Worm (Caenorhabditis elegans) whole organism, mixed stage, embryonic: Measurements from ENCODE around the gene Y49F6C.6.

Experiments used
- M03D4.4 ChIP-seq: sonication (generic microtip); optimal IDR thresholded peaks from 2 replicates; lab custom pipeline; 2017; ENCODE audit warnings: mild to moderate bottlenecking, missing genetic modification characterization, missing compliant biosample characterization
- blmp-1 ChIP-seq: fragments of 150-350 bp; optimal IDR thresholded peaks from 2 replicates; lab custom pipeline; 2014; ENCODE audit warnings: missing biosample characterization, missing genetic modification characterization
- ceh-39 ChIP-seq: fragments of 150-350 bp; optimal IDR thresholded peaks from 2 replicates; lab custom pipeline; 2014; ENCODE audit warnings: missing biosample characterization, missing genetic modification characterization
- ceh-43 ChIP-seq: fragments of 200-800 bp; sonication (Bioruptor generic); optimal IDR thresholded peaks from 2 replicates; lab custom pipeline; 2018; ENCODE audit warnings: mild to moderate bottlenecking, missing genetic modification characterization, moderate library complexity, missing compliant biosample characterization
- ces-1 ChIP-seq: fragments of 150-350 bp; optimal IDR thresholded peaks from 2 replicates; lab custom pipeline; 2014; ENCODE audit warnings: missing biosample characterization, missing genetic modification reagents, missing genetic modification characterization
- cnd-1 ChIP-seq: fragments of 200-800 bp; sonication (Bioruptor generic); optimal IDR thresholded peaks from 2 replicates; lab custom pipeline; 2018; ENCODE audit warnings: mild to moderate bottlenecking, missing genetic modification characterization, missing compliant biosample characterization
- drap-1 ChIP-seq: fragments of 200-800 bp; sonication (Bioruptor generic); optimal IDR thresholded peaks from 3 replicates; lab custom pipeline; 2018; ENCODE audit warnings: mild to moderate bottlenecking, missing genetic modification characterization, missing compliant biosample characterization
- elt-3 ChIP-seq: fragments of 150-350 bp; optimal IDR thresholded peaks from 2 replicates; lab custom pipeline; 2014; ENCODE audit warnings: missing biosample characterization, missing genetic modification characterization
- flh-1 ChIP-seq: fragments of 200-800 bp; sonication (Bioruptor generic); optimal IDR thresholded peaks from 2 replicates; lab custom pipeline; 2018; ENCODE audit warnings: mild to moderate bottlenecking, missing genetic modification characterization, moderate library complexity, missing compliant biosample characterization
- ham-2 ChIP-seq: fragments of 200-800 bp; sonication (Bioruptor generic); optimal IDR thresholded peaks from 2 replicates; lab custom pipeline; 2018; ENCODE audit warnings: mild to moderate bottlenecking, missing genetic modification characterization, missing compliant biosample characterization
- hlh-1 ChIP-seq: fragments of 150-350 bp; optimal IDR thresholded peaks from 2 replicates; lab custom pipeline; 2014; ENCODE audit warnings: missing biosample characterization, missing genetic modification reagents, missing genetic modification characterization
- lin-32 ChIP-seq: fragments of 200-800 bp; sonication (Bioruptor generic); optimal IDR thresholded peaks from 2 replicates; lab custom pipeline; 2018; ENCODE audit warnings: mild to moderate bottlenecking, missing genetic modification characterization, missing compliant biosample characterization
- lsy-2 ChIP-seq: fragments of 150-350 bp; optimal IDR thresholded peaks from 2 replicates; lab custom pipeline; 2014; ENCODE audit warnings: missing biosample characterization, missing genetic modification characterization
- mab-5 ChIP-seq: fragments of 150-350 bp; optimal IDR thresholded peaks from 2 replicates; lab custom pipeline; 2014; ENCODE audit warnings: missing biosample characterization, missing genetic modification characterization
- mep-1 ChIP-seq: fragments of 150-350 bp; optimal IDR thresholded peaks from 2 replicates; lab custom pipeline; 2017; ENCODE audit warnings: missing biosample characterization, missing genetic modification reagents, missing genetic modification characterization, inconsistent platforms
- mls-2 ChIP-seq: sonication (generic microtip); optimal IDR thresholded peaks from 2 replicates; lab custom pipeline; 2016; ENCODE audit warnings: mild to moderate bottlenecking, missing genetic modification characterization, moderate library complexity, missing compliant biosample characterization
- nhr-2 ChIP-seq: fragments of 150-350 bp; optimal IDR thresholded peaks from 2 replicates; lab custom pipeline; 2014; ENCODE audit warnings: missing biosample characterization, missing genetic modification characterization
- nhr-237 ChIP-seq: fragments of 150-350 bp; optimal IDR thresholded peaks from 2 replicates; lab custom pipeline; 2014; ENCODE audit warnings: missing biosample characterization, missing genetic modification characterization
- nhr-28 ChIP-seq: fragments of 150-350 bp; optimal IDR thresholded peaks from 2 replicates; lab custom pipeline; 2014; ENCODE audit warnings: missing biosample characterization, missing genetic modification characterization
- nhr-76 ChIP-seq: sonication (generic microtip); optimal IDR thresholded peaks from 2 replicates; lab custom pipeline; 2017; ENCODE audit warnings: missing biosample characterization, missing genetic modification characterization
- sem-2 ChIP-seq: fragments of 200-800 bp; sonication (Bioruptor generic); optimal IDR thresholded peaks from 2 replicates; lab custom pipeline; 2018; ENCODE audit warnings: mild to moderate bottlenecking, missing genetic modification characterization, missing compliant biosample characterization
- snpc-4 ChIP-seq: fragments of 150-350 bp; optimal IDR thresholded peaks from 2 replicates; lab custom pipeline; 2014; ENCODE audit warnings: missing biosample characterization, missing genetic modification characterization
- sptf-1 ChIP-seq: sonication (generic microtip); optimal IDR thresholded peaks from 2 replicates; lab custom pipeline; 2017; ENCODE audit warnings: mild to moderate bottlenecking, missing genetic modification characterization, moderate library complexity, missing compliant biosample characterization
- tbx-8 ChIP-seq: fragments of 200-800 bp; sonication (Bioruptor generic); optimal IDR thresholded peaks from 2 replicates; lab custom pipeline; 2018; ENCODE audit warnings: mild to moderate bottlenecking, missing genetic modification characterization, moderate library complexity, missing compliant biosample characterization
- unc-120 ChIP-seq: sonication (generic microtip); optimal IDR thresholded peaks from 2 replicates; lab custom pipeline; 2017; ENCODE audit warnings: missing genetic modification characterization, missing compliant biosample characterization; ENCODE audit not compliant: poor library complexity, severe bottlenecking
- unc-39 ChIP-seq: fragments of 150-350 bp; optimal IDR thresholded peaks from 2 replicates; lab custom pipeline; 2014; ENCODE audit warnings: missing biosample characterization, missing genetic modification characterization
- unc-62 ChIP-seq: fragments of 150-350 bp; optimal IDR thresholded peaks from 2 replicates; lab custom pipeline; 2014; ENCODE audit warnings: missing biosample characterization, missing genetic modification reagents, missing genetic modification characterization
- zip-8 ChIP-seq: fragments of 150-350 bp; optimal IDR thresholded peaks from 2 replicates; lab custom pipeline; 2014; ENCODE audit warnings: missing biosample characterization, missing genetic modification characterization
- ztf-11 ChIP-seq: fragments of 150-350 bp; optimal IDR thresholded peaks from 2 replicates; lab custom pipeline; 2014; ENCODE audit warnings: missing biosample characterization, missing genetic modification characterization

Y49F6C.6 gene

ce11 chrII:3370061-3370460 is 3.1 kb upstream of the Y49F6C.6 start, which contains the start of gene Y49F6C.8:
Gene Y49F6C.8, minus strand, starts transcription at chrII:3370111.
- no peak for TF ChIP-seq hlh-1 (tag; lab: Kevin White, UChicago)
- peak; percentile 87 for TF ChIP-seq lsy-2 (tag; lab: Kevin White, UChicago)
- TF ChIP-seq ham-2 (GFP tag; lab: Kevin White, UChicago) = no peak

ce11 chrII:3368097-3368496 is 1.1 kb upstream of the Y49F6C.6 start, which contains the start of gene Y49F6C.7:
Gene Y49F6C.7, minus strand, starts transcription at chrII:3368197.
- TF ChIP-seq sem-2 (GFP tag; lab: Kevin White, UChicago) (no peak), blmp-1 (tag; lab: Kevin White, UChicago) (no peak), nhr-76 (tag; lab: Kevin White, UChicago) (no peak), nhr-2 (tag; lab: Kevin White, UChicago) (no peak), nhr-237 (tag; lab: Kevin White, UChicago) (no peak)

ce11 chrII:3358834-3359233 is 8.2 kb downstream of the Y49F6C.6 start, which contains the start of the genes lido-14 and bath-27:
Gene lido-14, plus strand, starts transcription at chrII:3359134.
Gene bath-27, plus strand, starts transcription at chrII:3359139.
- no peak for TF ChIP-seq unc-62 (GFP tag; lab: Kevin White, UChicago)
- TF ChIP-seq unc-39 = no peak
- no peak for TF ChIP-seq nhr-76 (tag; lab: Kevin White, UChicago)
- no peak for TF ChIP-seq unc-120 (tag; lab: Kevin White, UChicago)
- no peak for TF ChIP-seq ceh-39 (tag; lab: Kevin White, UChicago)
- TF ChIP-seq sptf-1 (tag; lab: Kevin White, UChicago) = no peak
- TF ChIP-seq cnd-1 (tag; lab: Kevin White, UChicago) = no peak
- no peak for TF ChIP-seq M03D4.4

ce11 chrII:3349820-3350291 is 17.1 kb downstream of the Y49F6C.6 start, which contains the start of gene F14D2.8:
Gene F14D2.8, minus strand, starts transcription at chrII:3349870.
- TF ChIP-seq mep-1 (tag; lab: Kevin White, UChicago) = no peak
- TF ChIP-seq ceh-43 = no peak
- no peak for TF ChIP-seq zip-8 (tag; lab: Kevin White, UChicago)
- no peak for TF ChIP-seq lin-32
- no peak for TF ChIP-seq mls-2 (tag; lab: Kevin White, UChicago)
- no peak for TF ChIP-seq ces-1 (GFP tag; lab: Kevin White, UChicago)
- no peak for TF ChIP-seq ham-2 (GFP tag; lab: Kevin White, UChicago)
- TF ChIP-seq nhr-2 (tag; lab: Kevin White, UChicago) = no peak
- no peak for TF ChIP-seq unc-62 (GFP tag; lab: Kevin White, UChicago)
- no peak for TF ChIP-seq mab-5 (tag; lab: Kevin White, UChicago)
- TF ChIP-seq snpc-4 (tag; lab: Kevin White, UChicago) = no peak
- TF ChIP-seq tbx-8 (GFP tag; lab: Kevin White, UChicago) = no peak
- no peak for TF ChIP-seq ztf-11 (tag; lab: Kevin White, UChicago)

ce11 chrII:3347940-3348610 is 18.9 kb downstream of the Y49F6C.6 start, which contains the start of the genes F14D2.14 and bath-29:
Gene F14D2.14, minus strand, starts transcription at chrII:3347990.
Gene bath-29, plus strand, starts transcription at chrII:3348560.
- TF ChIP-seq flh-1 (GFP tag; lab: Kevin White, UChicago) (no peak), elt-3 (tag; lab: Kevin White, UChicago) (no peak), unc-39 (no peak), mab-5 (tag; lab: Kevin White, UChicago) (no peak), nhr-28 (tag; lab: Kevin White, UChicago) (no peak), sem-2 (GFP tag; lab: Kevin White, UChicago) (no peak), ham-2 (GFP tag; lab: Kevin White, UChicago) (no peak)

ce11 chrII:3346328-3346780 is 20.6 kb downstream of the Y49F6C.6 start, which contains the start of gene bath-30:
Gene bath-30, minus strand, starts transcription at chrII:3346378.
- TF ChIP-seq ceh-43 (no peak), drap-1 (GFP tag; lab: Kevin White, UChicago) (no peak), sem-2 (GFP tag; lab: Kevin White, UChicago) (no peak), unc-120 (tag; lab: Kevin White, UChicago) (no peak), unc-62 (GFP tag; lab: Kevin White, UChicago) (no peak), mep-1 (tag; lab: Kevin White, UChicago) (no peak), hlh-1 (tag; lab: Kevin White, UChicago) (no peak), mab-5 (tag; lab: Kevin White, UChicago) (no peak), tbx-8 (GFP tag; lab: Kevin White, UChicago) (no peak), mls-2 (tag; lab: Kevin White, UChicago) (no peak), elt-3 (tag; lab: Kevin White, UChicago) (no peak), sptf-1 (tag; lab: Kevin White, UChicago) (no peak), unc-39 (no peak), nhr-76 (tag; lab: Kevin White, UChicago) (no peak), ceh-39 (tag; lab: Kevin White, UChicago) (no peak), lin-32 (no peak)
- TF ChIP-seq, all 35 proteins: peak for 0
